Fruit fly (Drosophila melanogaster) S2 (cell line): ENCODE measurements around the gene CG5112.

Experiments
- CG8478 ChIP-seq: fragments of >200 bp; optimal IDR thresholded peaks from 2 replicates; lab custom pipeline; 2018
- CTCF ChIP-seq, 2 experiments: fragments of >200 bp; optimal IDR thresholded peaks; 2 replicates each; lab custom pipeline; 2018

CG5112 gene

dm6 chr3R:25512750-25513149 is 21.5 kb downstream of the CG5112 start:
- TF ChIP-seq CG8478 (lab: Kevin White, UChicago) (no peak), CTCF (optimal IDR thresholded peaks at IDR 0.05; lab: Kevin White, UChicago) (no peak)

dm6 chr3R:25515450-25516288 is 24.4 kb downstream of the CG5112 start, which contains the start of gene msi:
msi (plus strand) TSS chr3R:25516118.
- TF ChIP-seq CG8478 (lab: Kevin White, UChicago) (no peak), CTCF (optimal IDR thresholded peaks at IDR 0.05; lab: Kevin White, UChicago) (no peak)

dm6 chr3R:25517521-25517920 is 26.3 kb downstream of the CG5112 start:
- no peak for TF ChIP-seq CTCF (optimal IDR thresholded peaks at IDR 0.05; lab: Kevin White, UChicago)
- no peak for TF ChIP-seq CG8478 (lab: Kevin White, UChicago)

- TF ChIP-seq CG8478 (lab: Kevin White, UChicago) (no peak), CTCF (optimal IDR thresholded peaks at IDR 0.05; lab: Kevin White, UChicago) (no peak)
These were observed 26.9 kb downstream of the CG5112 start for dm6 chr3R:25518099-25518567.

dm6 chr3R:25518584-25518983 is 27.3 kb downstream of the CG5112 start:
- TF ChIP-seq CG8478 (lab: Kevin White, UChicago): no peak

- TF ChIP-seq CG8478 (lab: Kevin White, UChicago) (no peak), CTCF (optimal IDR thresholded peaks at IDR 0.05; lab: Kevin White, UChicago) (no peak)
These were observed 28.3 kb downstream of the CG5112 start for dm6 chr3R:25519465-25520071.

dm6 chr3R:25529289-25529688 is 38.0 kb downstream of the CG5112 start:
- no peak for TF ChIP-seq CTCF (optimal IDR thresholded peaks at IDR 0.05; lab: Kevin White, UChicago)
- TF ChIP-seq CG8478 (lab: Kevin White, UChicago): no peak

dm6 chr3R:25531905-25532387 is 40.7 kb downstream of the CG5112 start:
- TF ChIP-seq CG8478 (lab: Kevin White, UChicago): no peak
- TF ChIP-seq CTCF (optimal IDR thresholded peaks at IDR 0.05; lab: Kevin White, UChicago): no peak

dm6 chr3R:25532406-25533225 is 41.4 kb downstream of the CG5112 start:
- TF ChIP-seq CG8478 (lab: Kevin White, UChicago) (no peak), CTCF (optimal IDR thresholded peaks at IDR 0.05; lab: Kevin White, UChicago) (no peak)

- TF ChIP-seq CTCF (optimal IDR thresholded peaks at IDR 0.05; lab: Kevin White, UChicago) (no peak), CG8478 (lab: Kevin White, UChicago) (no peak)
These were observed 47.9 kb downstream of the CG5112 start for dm6 chr3R:25539132-25539531.
